Fruit fly (Drosophila melanogaster): ENCODE data around the gene grk.

grk gene

dm6 chr2L:8382646-8383045 is 50.8 kb downstream of the grk start, which contains the start of the genes CG13392 and Rcd4 (continued):
- TF ChIP-seq CG15269 (tag; optimal IDR thresholded peaks at IDR 0.05), result peak; percentile 43
- TF ChIP-seq CG3847 (GFP tag; IDR thresholded peaks at IDR 0.05), result peak; percentile 79
- peak; percentile 95 for TF ChIP-seq MBD-R2 (GFP tag; IDR thresholded peaks at IDR 0.05)
- TF ChIP-seq ro (GFP tag; IDR thresholded peaks at IDR 0.05), result no peak
- TF ChIP-seq nom (GFP tag; optimal IDR thresholded peaks at IDR 0.05), result peak; percentile 52
- TF ChIP-seq Aef1 (GFP tag; IDR thresholded peaks at IDR 0.05), result peak; percentile 36; the same call in 2 of the 3 replicates
- TF ChIP-seq CG13775 (GFP tag; optimal IDR thresholded peaks at IDR 0.05), result peak; percentile 21
- peak; percentile 40 for TF ChIP-seq CG5245 (GFP tag; optimal IDR thresholded peaks at IDR 0.05)
- peak; percentile 36 for TF ChIP-seq zf30C (GFP tag; optimal IDR thresholded peaks at IDR 0.05)
- TF ChIP-seq sc (optimal IDR thresholded peaks at IDR 0.05), result no peak
- TF ChIP-seq sc (GFP tag; optimal IDR thresholded peaks at IDR 0.05), result no peak
- TF ChIP-seq fu2 (GFP tag; optimal IDR thresholded peaks at IDR 0.05), result peak; percentile 74
- TF ChIP-seq CG12155 (GFP tag; optimal IDR thresholded peaks at IDR 0.05), result peak; percentile 70
- TF ChIP-seq CG12071 (GFP tag; optimal IDR thresholded peaks at IDR 0.05), result peak; percentile 67
- TF ChIP-seq insv (GFP tag; optimal IDR thresholded peaks at IDR 0.05), result peak in 1 of 2 experiments; percentile 42
- TF ChIP-seq emc (GFP tag; optimal IDR thresholded peaks at IDR 0.05), result peak; percentile 55
- TF ChIP-seq Ets65A (GFP tag), result peak; percentile 97
- TF ChIP-seq CG4854 (GFP tag; optimal IDR thresholded peaks at IDR 0.05), result peak; percentile 45
- peak; percentile 15; the same call in 1 of the 2 replicates for TF ChIP-seq CG32772 (GFP tag; IDR thresholded peaks at IDR 0.05)
- TF ChIP-seq CG4328 (GFP tag; optimal IDR thresholded peaks at IDR 0.05), result peak; percentile 35
- peak; percentile 3 for TF ChIP-seq CG11723 (GFP tag; optimal IDR thresholded peaks at IDR 0.05)
- TF ChIP-seq CG11398 (GFP tag; optimal IDR thresholded peaks at IDR 0.05), result peak; percentile 65
- peak; percentile 13 for TF ChIP-seq MTF-1 (GFP tag; optimal IDR thresholded peaks at IDR 0.05; ENCODE audit: borderline replicate concordance)
- TF ChIP-seq hb (GFP tag; IDR thresholded peaks at IDR 0.05; ENCODE audit: partially characterized antibody), result peak; percentile 31; the same call in 1 of the 3 replicates
- peak; percentile 61 for TF ChIP-seq Chrac-16 (GFP tag; optimal IDR thresholded peaks at IDR 0.05)
- TF ChIP-seq Awh (GFP tag; IDR thresholded peaks at IDR 0.05), result no peak
- peak; percentile 42 for TF ChIP-seq Sry-β (GFP tag; optimal IDR thresholded peaks at IDR 0.05)
- TF ChIP-seq ssp (GFP tag; IDR thresholded peaks at IDR 0.05), result peak; percentile 32; the same call in 1 of the 2 replicates
- no peak for TF ChIP-seq gt (GFP tag; IDR thresholded peaks at IDR 0.05)
- peak; percentile 5 for TF ChIP-seq gcm2 (GFP tag; optimal IDR thresholded peaks at IDR 0.05)
- no peak for TF ChIP-seq ham (GFP tag; IDR thresholded peaks at IDR 0.05)
- peak; percentile 36 for TF ChIP-seq CG7839 (tag; optimal IDR thresholded peaks at IDR 0.05)
- TF ChIP-seq zfh1 (GFP tag; IDR thresholded peaks at IDR 0.05), result peak; percentile 75; the same call in 2 of the 3 replicates
- TF ChIP-seq z (GFP tag; IDR thresholded peaks at IDR 0.05), result no peak
- TF ChIP-seq rib (GFP tag; IDR thresholded peaks at IDR 0.05), result peak; percentile 76
- peak; percentile 100 for TF ChIP-seq stwl (tag; optimal IDR thresholded peaks at IDR 0.05)
- TF ChIP-seq nerfin-2 (GFP tag; IDR thresholded peaks at IDR 0.05; ENCODE audit: partially characterized antibody), result peak; percentile 58; the same call in 1 of the 2 replicates
- peak; percentile 76 for TF ChIP-seq CG1647 (GFP tag; optimal IDR thresholded peaks at IDR 0.05)
- no peak for TF ChIP-seq CG4360 (GFP tag; IDR thresholded peaks at IDR 0.05)
- TF ChIP-seq odd (GFP tag; optimal IDR thresholded peaks at IDR 0.05), result no peak
- TF ChIP-seq CG4707 (GFP tag; optimal IDR thresholded peaks at IDR 0.05), result peak; percentile 83
- peak; percentile 75 for TF ChIP-seq Fer1 (GFP tag; optimal IDR thresholded peaks at IDR 0.05)
- TF ChIP-seq CG2199 (GFP tag; IDR thresholded peaks at IDR 0.05), result no peak
- TF ChIP-seq Doc3 (GFP tag; IDR thresholded peaks at IDR 0.05; ENCODE audit: partially characterized antibody), result peak; percentile 67; the same call in 1 of the 3 replicates
- TF ChIP-seq tap (tag; optimal IDR thresholded peaks at IDR 0.05), result no peak
- TF ChIP-seq NfI (GFP tag; optimal IDR thresholded peaks at IDR 0.05), result peak; percentile 72
- TF ChIP-seq NC2α (GFP tag; optimal IDR thresholded peaks at IDR 0.05), result peak; percentile 16
- TF ChIP-seq CG6689 (GFP tag; IDR thresholded peaks at IDR 0.05), result 0 out of 2 replicates have a peak, but pooled peaks have one; percentile 27
- no peak for TF ChIP-seq salm (tag; optimal IDR thresholded peaks at IDR 0.05)
- TF ChIP-seq lmd (GFP tag; IDR thresholded peaks at IDR 0.05), result peak; percentile 38; the same call in 1 of the 2 replicates
- TF ChIP-seq kay (GFP tag; optimal IDR thresholded peaks at IDR 0.05), result peak; percentile 4

Measured in whole organism, embryonic.